Worm (Caenorhabditis elegans): ENCODE measurements around the gene amt-1.
A peak's percentile ranks its signal among the peaks of the same experiment; 100 is the strongest.

The amt-1 gene

DNA sequence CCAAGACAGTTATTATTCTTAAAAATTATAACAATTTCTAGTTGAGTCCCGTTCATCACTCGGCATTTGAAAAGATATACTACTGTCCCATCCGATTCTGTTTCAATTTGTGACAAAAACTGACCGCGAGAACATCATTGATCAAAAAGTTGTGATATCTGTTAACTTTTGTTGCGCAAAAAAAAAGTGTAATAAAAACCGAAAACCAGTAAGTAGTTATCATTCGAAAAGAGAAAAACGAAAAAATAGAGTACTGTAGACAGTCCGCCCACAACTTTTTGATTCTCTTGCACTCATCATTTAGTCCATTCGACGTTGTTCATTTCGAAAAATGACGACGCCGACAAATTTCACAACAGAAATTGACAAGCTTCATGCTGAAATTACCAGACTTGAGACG, at the start of gene amt-1:
amt-1 (plus strand) TSS at position 301 of the 400 bp plus-strand sequence.
- TF ChIP-seq die-1 (tag; optimal IDR thresholded peaks at IDR 0.05) (no peak), nhr-80 (tag; optimal IDR thresholded peaks at IDR 0.05) (no peak), snpc-4 (GFP tag; optimal IDR thresholded peaks at IDR 0.05) (no peak), snpc-4 (tag; optimal IDR thresholded peaks at IDR 0.05) (no peak), cebp-1 (GFP tag; IDR thresholded peaks at IDR 0.05) (no peak), cebp-1 (tag; optimal IDR thresholded peaks at IDR 0.05) (no peak), K12H6.12 (tag; optimal IDR thresholded peaks at IDR 0.05) (no peak)

DNA sequence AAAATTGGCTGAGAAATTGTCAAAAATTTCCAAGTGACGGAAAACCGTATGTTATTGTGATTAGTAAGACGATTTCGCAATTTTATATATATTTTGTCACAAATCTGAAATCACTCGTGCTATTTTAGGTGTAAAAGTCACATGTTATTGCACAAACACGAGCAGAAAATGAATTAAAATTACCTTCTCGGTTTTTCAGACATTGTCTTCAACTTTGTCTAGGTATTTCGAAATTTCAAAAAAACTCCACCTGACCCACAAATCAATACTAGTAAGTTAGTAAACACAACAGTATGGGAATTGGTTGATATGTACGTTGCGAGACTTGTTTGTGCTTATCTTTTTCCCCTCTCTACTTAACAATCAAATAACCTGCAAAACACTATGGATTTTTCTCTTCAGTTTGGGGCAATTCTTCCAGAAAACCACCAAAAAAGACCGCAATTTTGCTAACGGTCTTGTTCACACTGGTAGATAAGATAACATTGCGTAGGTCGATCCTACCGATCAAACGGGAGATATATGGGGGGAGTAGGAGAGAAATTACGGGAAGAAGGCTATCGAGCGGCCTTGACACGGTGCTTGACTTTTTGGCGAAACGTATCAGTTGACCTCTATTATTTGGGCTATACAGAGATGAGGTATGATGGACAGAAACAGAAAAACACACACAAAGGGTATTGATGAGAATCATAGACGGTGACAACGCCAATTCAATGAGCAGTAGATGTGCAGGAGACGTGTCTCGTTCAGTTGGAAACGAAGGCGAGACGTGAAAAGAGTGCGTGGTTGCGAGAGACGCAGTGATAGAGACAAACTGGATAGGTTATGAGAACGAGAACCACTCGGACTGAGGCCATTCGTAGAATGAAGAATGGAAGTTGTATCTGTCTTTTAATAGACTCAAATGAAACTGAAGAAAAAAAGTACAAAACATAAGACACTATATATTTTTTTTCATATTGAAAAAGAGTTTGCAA, 49.1 kb upstream of the amt-1 start, which contains the start of gene C07A12.7:
C07A12.7 (minus strand) TSS at position 308 of the 980 bp plus-strand sequence.
- TF ChIP-seq nhr-179 (tag; optimal IDR thresholded peaks at IDR 0.05), result no peak
- TF ChIP-seq cebp-1 (GFP tag; IDR thresholded peaks at IDR 0.05), result peak; percentile 89
- TF ChIP-seq cebp-1 (tag; optimal IDR thresholded peaks at IDR 0.05), result peak; percentile 95
- TF ChIP-seq madf-6 (GFP tag; IDR thresholded peaks at IDR 0.05), result 0 out of 2 replicates have a peak, but pooled peaks have one; percentile 31
- TF ChIP-seq hmg-1.2 (GFP tag; IDR thresholded peaks at IDR 0.05), result peak; percentile 83
- no peak for TF ChIP-seq lin-26 (GFP tag; IDR thresholded peaks at IDR 0.05)

DNA sequence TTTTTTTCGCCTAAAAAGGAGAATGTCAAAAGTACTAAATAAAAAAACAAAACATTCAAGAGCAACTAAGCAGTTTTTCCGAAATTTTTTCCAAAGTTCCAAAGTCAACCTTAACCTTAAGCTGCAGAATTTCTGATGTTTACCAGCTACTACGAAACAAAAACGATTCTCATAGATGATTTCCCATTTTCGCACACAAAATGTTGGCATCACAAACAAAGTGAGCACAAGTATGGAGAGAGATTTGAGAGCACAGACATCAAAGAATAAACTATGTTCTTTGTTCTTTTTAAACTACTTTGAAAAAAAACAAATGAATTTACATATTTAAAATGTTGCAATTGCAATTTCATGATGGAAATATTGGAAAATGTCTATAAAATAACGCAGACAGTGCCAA, 47.9 kb upstream of the amt-1 start:
- TF ChIP-seq atf-7 (tag; optimal IDR thresholded peaks at IDR 0.05) (no peak), akir-1 (GFP tag; optimal IDR thresholded peaks at IDR 0.05) (no peak), attf-5 (GFP tag; optimal IDR thresholded peaks at IDR 0.05) (no peak), aptf-3 (GFP tag; IDR thresholded peaks at IDR 0.05) (no peak), him-1 (tag; optimal IDR thresholded peaks at IDR 0.05) (no peak), nfyb-1 (GFP tag; IDR thresholded peaks at IDR 0.05) (no peak), ZK185.1 (tag; optimal IDR thresholded peaks at IDR 0.05; ENCODE audit: poor library complexity, severe bottlenecking) (no peak), F33H1.4 (GFP tag; IDR thresholded peaks at IDR 0.05) (no peak), F49E8.2 (tag; optimal IDR thresholded peaks at IDR 0.05; ENCODE audit: insufficient read depth) (no peak), ccch-3 (GFP tag; optimal IDR thresholded peaks at IDR 0.05) (no peak), hlh-12 (tag; optimal IDR thresholded peaks at IDR 0.05) (no peak), pbrm-1 (GFP tag; IDR thresholded peaks at IDR 0.05) (no peak), Y95B8A.8 (GFP tag; IDR thresholded peaks at IDR 0.05) (no peak), tbp1 (GFP tag; optimal IDR thresholded peaks at IDR 0.05) (no peak), nhr-90 (tag; optimal IDR thresholded peaks at IDR 0.05) (no peak), Y67H2A.10 (GFP tag; conservative IDR thresholded peaks at IDR 0.05) (no peak), ztf-28 (GFP tag; IDR thresholded peaks at IDR 0.05) (no peak), bed-1 (GFP tag; IDR thresholded peaks at IDR 0.05) (no peak)

DNA sequence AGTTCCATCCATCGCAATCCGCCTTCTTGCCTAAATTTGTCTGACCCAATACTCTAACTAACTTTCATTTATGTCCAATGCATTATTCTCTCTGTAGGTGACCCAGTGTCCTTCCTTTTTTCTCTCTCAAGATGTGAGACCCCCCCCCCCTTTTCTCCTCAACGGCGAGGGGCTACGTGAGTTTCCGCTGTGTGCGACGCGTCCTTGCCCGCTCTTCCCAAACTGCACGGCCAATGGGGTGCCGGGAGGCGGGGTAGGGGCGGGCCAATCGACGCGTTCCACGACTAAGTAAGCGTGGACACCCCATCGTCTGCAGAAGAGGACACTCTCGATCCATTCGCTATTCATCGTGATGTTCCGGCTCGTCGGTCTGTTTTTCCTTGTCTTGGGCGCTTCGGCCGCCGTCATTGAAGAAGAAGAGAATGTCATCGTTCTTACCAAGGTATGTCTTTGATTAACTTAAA, 47.3 kb upstream of the amt-1 start, which contains the start of gene pdi-2:
pdi-2 (plus strand) TSS at position 269 of the 464 bp plus-strand sequence.
- no peak for TF ChIP-seq bed-1 (GFP tag; IDR thresholded peaks at IDR 0.05)
- peak; percentile 85 for TF ChIP-seq ama-1 (optimal IDR thresholded peaks at IDR 0.05)
- no peak for TF ChIP-seq ama-1 (GFP tag; optimal IDR thresholded peaks at IDR 0.05)
- TF ChIP-seq madf-10 (tag; optimal IDR thresholded peaks at IDR 0.05), result no peak
- TF ChIP-seq ztf-25 (GFP tag; IDR thresholded peaks at IDR 0.05), result no peak
- TF ChIP-seq ets-4 (GFP tag; optimal IDR thresholded peaks at IDR 0.05), result no peak
- peak; percentile 35 for TF ChIP-seq F52B5.7 (tag; optimal IDR thresholded peaks at IDR 0.05)
- TF ChIP-seq Y53F4B.3 (GFP tag; IDR thresholded peaks at IDR 0.05), result no peak
- TF ChIP-seq let-526 (GFP tag; IDR thresholded peaks at IDR 0.05), result no peak
- TF ChIP-seq nfya-2 (GFP tag; IDR thresholded peaks at IDR 0.05), result no peak
- peak; percentile 35 for TF ChIP-seq hmg-1.2 (GFP tag; IDR thresholded peaks at IDR 0.05)
- TF ChIP-seq hsf-1 (GFP tag; IDR thresholded peaks at IDR 0.05), result no peak
- TF ChIP-seq ceh-40 (GFP tag; IDR thresholded peaks at IDR 0.05), result no peak
- no peak for TF ChIP-seq nfya-1 (tag; optimal IDR thresholded peaks at IDR 0.05; ENCODE audit: borderline replicate concordance, insufficient read depth)
- no peak for TF ChIP-seq dpff-1 (tag; optimal IDR thresholded peaks at IDR 0.05)
- TF ChIP-seq zim-3 (tag; optimal IDR thresholded peaks at IDR 0.05), result no peak
- peak; percentile 96 for TF ChIP-seq egrh-3 (GFP tag; IDR thresholded peaks at IDR 0.05)
